Worm (Caenorhabditis elegans): ENCODE measurements around the gene pak-2.

ce11 chrV:11040473-11040872 lies 1.2 kb upstream of the pak-2 start, which contains the start of gene C45B11.8:
- no peak for TF ChIP-seq aly-2 (tag; optimal IDR thresholded peaks at IDR 0.05)
- TF ChIP-seq skn-1 (tag; optimal IDR thresholded peaks at IDR 0.05): no peak
- TF ChIP-seq nhr-28 (tag; optimal IDR thresholded peaks at IDR 0.05): no peak
- no peak for TF ChIP-seq nhr-23 (tag; optimal IDR thresholded peaks at IDR 0.05)
- no peak for TF ChIP-seq ztf-4 (tag; optimal IDR thresholded peaks at IDR 0.05)
- TF ChIP-seq ztf-11 (tag; optimal IDR thresholded peaks at IDR 0.05): no peak
- TF ChIP-seq zag-1 (tag; optimal IDR thresholded peaks at IDR 0.05): no peak
- no peak for TF ChIP-seq unc-39 (tag; optimal IDR thresholded peaks at IDR 0.05)
- TF ChIP-seq nhr-67 (tag; optimal IDR thresholded peaks at IDR 0.05): no peak
- TF ChIP-seq nhr-77 (tag; optimal IDR thresholded peaks at IDR 0.05): no peak
- TF ChIP-seq unc-62 (GFP tag; optimal IDR thresholded peaks at IDR 0.05): no peak

Data from whole organism, L3 larva.